Worm (Caenorhabditis elegans) whole organism, L2 larva: Measurements from ENCODE around the gene hsp-1.
A peak's percentile ranks its signal among the peaks of the same experiment; 100 is the strongest.

Experiments
- C34F6.9 ChIP-seq: fragments of 150-350 bp; optimal IDR thresholded peaks from 2 replicates; lab custom pipeline; 2014; ENCODE audit warnings: missing biosample characterization, missing genetic modification characterization
- F13H6.1 ChIP-seq: sonication (generic microtip); optimal IDR thresholded peaks from 2 replicates; lab custom pipeline; 2016; ENCODE audit warnings: missing genetic modification characterization, missing compliant biosample characterization
- R02D3.7 ChIP-seq: fragments of 150-350 bp; optimal IDR thresholded peaks from 2 replicates; lab custom pipeline; 2014; ENCODE audit warnings: missing biosample characterization, missing genetic modification characterization
- Y55F3AM.14 ChIP-seq: fragments of 200-800 bp; sonication (Bioruptor generic); optimal IDR thresholded peaks from 2 replicates; lab custom pipeline; 2018; ENCODE audit warnings: mild to moderate bottlenecking, missing genetic modification characterization, missing compliant biosample characterization
- ZK546.5 ChIP-seq: sonication (generic microtip); optimal IDR thresholded peaks from 2 replicates; lab custom pipeline; 2017; ENCODE audit warnings: missing biosample characterization, missing genetic modification characterization
- aly-2 ChIP-seq: fragments of 150-350 bp; optimal IDR thresholded peaks from 2 replicates; lab custom pipeline; 2014; ENCODE audit warnings: missing biosample characterization, missing genetic modification characterization
- ama-1 ChIP-seq: fragments of 150-350 bp; optimal IDR thresholded peaks from 2 replicates; lab custom pipeline; 2018; ENCODE audit warnings: inconsistent platforms
- blmp-1 ChIP-seq: sonication (generic microtip); optimal IDR thresholded peaks from 2 replicates; lab custom pipeline; 2017; ENCODE audit warnings: missing genetic modification characterization, mild to moderate bottlenecking, missing compliant biosample characterization, antibody characterized with exemption, moderate library complexity; ENCODE audit not compliant: insufficient read depth
- ceh-16 ChIP-seq: fragments of 150-350 bp; optimal IDR thresholded peaks from 2 replicates; lab custom pipeline; 2014; ENCODE audit warnings: missing biosample characterization, missing genetic modification characterization
- ceh-82 ChIP-seq: fragments of 150-350 bp; optimal IDR thresholded peaks from 2 replicates; lab custom pipeline; 2014; ENCODE audit warnings: missing biosample characterization, missing genetic modification characterization
- crh-2 ChIP-seq: sonication (generic microtip); optimal IDR thresholded peaks from 2 replicates; lab custom pipeline; 2017; ENCODE audit warnings: missing biosample characterization, missing genetic modification characterization
- dmd-4 ChIP-seq: sonication (generic microtip); optimal IDR thresholded peaks from 2 replicates; lab custom pipeline; 2017; ENCODE audit warnings: missing biosample characterization, missing genetic modification characterization
- egl-27 ChIP-seq: sonication (generic microtip); optimal IDR thresholded peaks from 3 replicates; lab custom pipeline; 2017; ENCODE audit warnings: missing biosample characterization, missing genetic modification reagents, missing genetic modification characterization
- elt-1 ChIP-seq: fragments of 150-350 bp; optimal IDR thresholded peaks from 2 replicates; lab custom pipeline; 2014; ENCODE audit warnings: missing biosample characterization, missing genetic modification characterization
- elt-3 ChIP-seq: sonication (generic microtip); optimal IDR thresholded peaks from 2 replicates; lab custom pipeline; 2017; ENCODE audit warnings: missing biosample characterization, missing genetic modification characterization
- gmeb-1 ChIP-seq: fragments of 150-350 bp; optimal IDR thresholded peaks from 2 replicates; lab custom pipeline; 2014; ENCODE audit warnings: missing biosample characterization, missing genetic modification characterization
- lin-11 ChIP-seq: fragments of 150-350 bp; sonication (generic microtip); optimal IDR thresholded peaks from 2 replicates; lab custom pipeline; 2014; ENCODE audit warnings: missing biosample characterization, missing genetic modification characterization, inconsistent platforms, mixed read lengths
- lin-13 ChIP-seq: fragments of 150-350 bp; optimal IDR thresholded peaks from 2 replicates; lab custom pipeline; 2014; ENCODE audit warnings: missing biosample characterization, missing genetic modification reagents, missing genetic modification characterization
- lin-39 ChIP-seq: fragments of 150-350 bp; optimal IDR thresholded peaks from 2 replicates; lab custom pipeline; 2014; ENCODE audit warnings: missing biosample characterization, missing genetic modification reagents, missing genetic modification characterization
- lsy-2 ChIP-seq, 2 experiments: fragments of 150-350 bp in 1 of 2; sonication (generic microtip) in 1 of 2; optimal IDR thresholded peaks; 2 replicates each; lab custom pipeline; 2014 to 2017; ENCODE audit warnings: missing biosample characterization in 2 of 2, missing genetic modification characterization in 2 of 2
- mab-5 ChIP-seq: fragments of 150-350 bp; optimal IDR thresholded peaks from 2 replicates; lab custom pipeline; 2014; ENCODE audit warnings: missing biosample characterization, missing genetic modification characterization
- mbf-1 ChIP-seq: sonication (generic microtip); optimal IDR thresholded peaks from 2 replicates; lab custom pipeline; 2017; ENCODE audit warnings: missing biosample characterization, missing genetic modification characterization
- mdl-1 ChIP-seq, 2 experiments: fragments of 150-350 bp in 1 of 2; sonication (generic microtip) in 1 of 2; optimal IDR thresholded peaks; 2 replicates each; lab custom pipeline; 2017; ENCODE audit warnings: missing biosample characterization in 2 of 2, missing genetic modification characterization in 2 of 2
- nhr-10 ChIP-seq: sonication (generic microtip); optimal IDR thresholded peaks from 2 replicates; lab custom pipeline; 2017; ENCODE audit warnings: missing biosample characterization, missing genetic modification characterization
- nhr-11 ChIP-seq: fragments of 150-350 bp; optimal IDR thresholded peaks from 2 replicates; lab custom pipeline; 2014; ENCODE audit warnings: missing biosample characterization, missing genetic modification characterization
- nhr-12 ChIP-seq: fragments of 150-350 bp; optimal IDR thresholded peaks from 2 replicates; lab custom pipeline; 2014; ENCODE audit warnings: missing biosample characterization, missing genetic modification characterization
- nhr-129 ChIP-seq: fragments of 150-350 bp; optimal IDR thresholded peaks from 2 replicates; lab custom pipeline; 2014; ENCODE audit warnings: missing biosample characterization, missing genetic modification characterization
- nhr-23 ChIP-seq: fragments of 150-350 bp; optimal IDR thresholded peaks from 2 replicates; lab custom pipeline; 2014; ENCODE audit warnings: missing biosample characterization, missing genetic modification reagents, missing genetic modification characterization
- nhr-237 ChIP-seq: fragments of 150-350 bp; optimal IDR thresholded peaks from 2 replicates; lab custom pipeline; 2014; ENCODE audit warnings: missing biosample characterization, missing genetic modification characterization
- nhr-25 ChIP-seq: fragments of 150-350 bp; sonication (generic microtip); optimal IDR thresholded peaks from 3 replicates; lab custom pipeline; 2014; ENCODE audit warnings: missing biosample characterization, missing genetic modification characterization
- nhr-6 ChIP-seq: fragments of 150-350 bp; optimal IDR thresholded peaks from 2 replicates; lab custom pipeline; 2014; ENCODE audit warnings: missing biosample characterization, missing genetic modification characterization
- nhr-77 ChIP-seq: fragments of 150-350 bp; optimal IDR thresholded peaks from 2 replicates; lab custom pipeline; 2014; ENCODE audit warnings: missing biosample characterization, missing genetic modification characterization
- peb-1 ChIP-seq: fragments of 150-350 bp; optimal IDR thresholded peaks from 2 replicates; lab custom pipeline; 2014; ENCODE audit warnings: missing biosample characterization, missing genetic modification characterization
- sem-4 ChIP-seq: fragments of 150-350 bp; optimal IDR thresholded peaks from 2 replicates; lab custom pipeline; 2014; ENCODE audit warnings: missing biosample characterization, missing genetic modification reagents, missing genetic modification characterization
- skn-1 ChIP-seq: sonication (generic microtip); optimal IDR thresholded peaks from 2 replicates; lab custom pipeline; 2017; ENCODE audit warnings: missing biosample characterization, missing genetic modification characterization
- sma-3 ChIP-seq: sonication (generic microtip); optimal IDR thresholded peaks from 2 replicates; lab custom pipeline; 2016; ENCODE audit warnings: missing genetic modification reagents, missing genetic modification characterization, missing compliant biosample characterization
- sma-9 ChIP-seq, 2 experiments: fragments of 150-350 bp in 1 of 2; sonication (generic microtip) in 1 of 2; optimal IDR thresholded peaks; 2 replicates each; lab custom pipeline; 2014 to 2016; ENCODE audit warnings: missing genetic modification characterization in 2 of 2, mild to moderate bottlenecking in 1 of 2, missing biosample characterization in 1 of 2, missing compliant biosample characterization in 1 of 2, missing genetic modification reagents in 1 of 2, moderate library complexity in 1 of 2
- snpc-4 ChIP-seq: fragments of 150-350 bp; optimal IDR thresholded peaks from 2 replicates; lab custom pipeline; 2014; ENCODE audit warnings: missing biosample characterization, missing genetic modification characterization
- unc-39 ChIP-seq: fragments of 150-350 bp; optimal IDR thresholded peaks from 2 replicates; lab custom pipeline; 2014; ENCODE audit warnings: missing biosample characterization, missing genetic modification characterization
- unc-55 ChIP-seq: fragments of 150-350 bp; sonication (generic microtip); optimal IDR thresholded peaks from 3 replicates; lab custom pipeline; 2014; ENCODE audit warnings: missing biosample characterization, missing genetic modification reagents, missing genetic modification characterization
- unc-62 ChIP-seq: fragments of 150-350 bp; optimal IDR thresholded peaks from 2 replicates; lab custom pipeline; 2014; ENCODE audit warnings: missing biosample characterization, missing genetic modification reagents, missing genetic modification characterization
- zag-1 ChIP-seq: fragments of 150-350 bp; optimal IDR thresholded peaks from 2 replicates; lab custom pipeline; 2014; ENCODE audit warnings: missing biosample characterization, missing genetic modification characterization
- ztf-1 ChIP-seq: fragments of 200-800 bp; sonication (Bioruptor generic); conservative IDR thresholded peaks from 2 replicates; pipeline ENCODE4 v1.3.6; 2022; ENCODE audit warnings: missing genetic modification characterization, missing compliant biosample characterization
- ztf-11 ChIP-seq: sonication (generic microtip); optimal IDR thresholded peaks from 2 replicates; lab custom pipeline; 2017; ENCODE audit warnings: missing biosample characterization, missing genetic modification characterization
- ztf-4 ChIP-seq: fragments of 150-350 bp; optimal IDR thresholded peaks from 2 replicates; lab custom pipeline; 2014; ENCODE audit warnings: missing biosample characterization, missing genetic modification characterization

Gene hsp-1

DNA sequence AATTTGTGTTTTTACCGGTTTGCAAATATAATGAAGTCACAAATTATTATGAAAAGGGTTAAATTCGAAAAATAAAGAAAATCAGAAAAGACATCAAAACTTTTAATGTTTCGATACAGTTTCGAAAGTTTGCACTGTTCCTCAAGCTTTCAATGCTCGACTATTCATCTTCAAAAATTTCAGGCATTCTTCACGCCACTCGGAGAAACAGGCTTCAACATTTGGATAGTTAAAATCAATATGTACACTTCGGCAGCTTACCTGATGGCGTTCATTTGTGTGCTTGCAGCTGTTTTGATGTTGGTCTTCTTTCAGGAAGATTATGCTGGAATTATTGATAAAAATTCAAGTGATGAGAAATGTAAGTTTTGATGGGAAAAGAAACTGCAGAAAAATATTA lies 31.6 kb upstream of the hsp-1 start:
- no peak for TF ChIP-seq gmeb-1 (tag; lab: Kevin White, UChicago)
- no peak for TF ChIP-seq lin-13 (GFP tag; lab: Kevin White, UChicago)
- TF ChIP-seq ztf-11 (tag; lab: Kevin White, UChicago) = no peak
- no peak for TF ChIP-seq ceh-82
- TF ChIP-seq elt-3 (tag; lab: Kevin White, UChicago) = no peak
- no peak for TF ChIP-seq Y55F3AM.14 (GFP tag; lab: Kevin White, UChicago)
- TF ChIP-seq nhr-77 (tag; lab: Kevin White, UChicago) = no peak
- no peak for TF ChIP-seq nhr-237 (tag; lab: Kevin White, UChicago)
- no peak for TF ChIP-seq nhr-23
- no peak for TF ChIP-seq sma-3

DNA sequence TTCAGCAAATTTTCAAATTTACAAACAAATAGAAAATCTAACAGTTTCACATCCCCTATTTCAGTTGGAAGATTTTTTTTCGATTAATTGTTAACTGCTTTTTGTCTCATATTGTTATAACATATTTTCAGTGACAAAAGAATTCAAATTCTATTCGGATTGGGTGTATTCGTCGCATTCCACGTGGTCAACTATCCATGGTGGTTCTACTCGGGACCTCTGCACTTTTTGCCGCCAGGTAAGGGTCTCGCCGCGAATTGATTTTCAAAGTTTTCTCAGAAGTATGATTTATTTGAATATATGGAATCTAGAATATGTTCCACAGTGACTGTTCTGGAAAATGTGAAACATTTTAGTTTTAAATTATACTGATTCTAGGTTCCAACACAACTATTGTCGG lies 30.2 kb upstream of the hsp-1 start:
- TF ChIP-seq crh-2 (tag; lab: Kevin White, UChicago) (no peak), Y55F3AM.14 (GFP tag; lab: Kevin White, UChicago) (no peak), elt-1 (tag; lab: Kevin White, UChicago) (no peak), mab-5 (tag; lab: Kevin White, UChicago) (no peak), gmeb-1 (tag; lab: Kevin White, UChicago) (no peak), aly-2 (tag; lab: Kevin White, UChicago) (no peak), nhr-77 (tag; lab: Kevin White, UChicago) (no peak), ztf-1 (no peak), ceh-82 (no peak), lin-13 (GFP tag; lab: Kevin White, UChicago) (no peak), dmd-4 (tag; lab: Kevin White, UChicago) (no peak), F13H6.1 (tag; lab: Kevin White, UChicago) (no peak), snpc-4 (tag; lab: Kevin White, UChicago) (no peak), sma-3 (no peak), unc-62 (no peak), unc-55 (GFP tag; lab: Kevin White, UChicago) (no peak)

DNA sequence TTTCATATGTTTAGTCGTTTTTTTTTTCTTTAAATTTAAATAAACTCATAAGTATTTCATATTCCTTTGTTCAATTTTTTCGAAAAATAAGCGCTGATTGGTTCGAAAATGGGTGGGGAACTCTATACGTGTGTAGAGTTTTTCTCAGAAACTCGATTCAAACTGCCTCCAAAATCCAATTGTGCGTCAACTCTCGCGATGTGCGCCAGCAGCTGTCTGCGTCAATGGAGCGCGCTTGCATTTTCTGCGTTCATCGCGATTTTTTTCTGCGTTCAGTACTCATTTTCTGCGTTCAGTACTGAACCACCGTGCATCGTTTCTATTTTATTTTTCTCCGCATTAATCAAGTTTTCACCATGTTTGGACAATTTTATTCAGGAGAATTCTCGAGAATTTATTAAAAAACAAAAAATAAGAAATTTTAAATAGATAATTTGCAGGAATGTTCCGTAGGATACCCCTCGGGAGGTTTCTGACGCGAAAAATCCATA lies 29.0 kb upstream of the hsp-1 start, which contains the start of gene eelo-2:
Gene eelo-2, plus strand, starts transcription at position 441 of the 491 bp plus-strand sequence.
- peak; percentile 91 for TF ChIP-seq snpc-4 (tag; lab: Kevin White, UChicago)
- peak; percentile 97 for TF ChIP-seq sem-4 (tag; lab: Kevin White, UChicago)
- TF ChIP-seq blmp-1 (tag; lab: Kevin White, UChicago) = peak; percentile 84
- TF ChIP-seq lin-11 (tag; lab: Kevin White, UChicago) = peak; percentile 97
- TF ChIP-seq unc-62 = peak; percentile 68
- TF ChIP-seq nhr-25 (tag; lab: Kevin White, UChicago) = peak; percentile 98
- peak; percentile 62 for TF ChIP-seq lin-39
- no peak for TF ChIP-seq peb-1 (tag; lab: Kevin White, UChicago)
- TF ChIP-seq unc-55 (GFP tag; lab: Kevin White, UChicago) = peak; percentile 100
- TF ChIP-seq ZK546.5 (tag; lab: Kevin White, UChicago) = peak; percentile 77
- no peak for TF ChIP-seq unc-39
- peak; percentile 100 for TF ChIP-seq gmeb-1 (tag; lab: Kevin White, UChicago)
- peak; percentile 96 for TF ChIP-seq ztf-4 (tag; lab: Kevin White, UChicago)
- peak; percentile 97 for TF ChIP-seq mab-5 (tag; lab: Kevin White, UChicago)
- TF ChIP-seq dmd-4 (tag; lab: Kevin White, UChicago) = peak; percentile 58
- peak; percentile 99 for TF ChIP-seq sma-3
- TF ChIP-seq nhr-129 = peak; percentile 98
- TF ChIP-seq F13H6.1 (tag; lab: Kevin White, UChicago) = peak; percentile 98
- peak; percentile 74 for TF ChIP-seq elt-1 (tag; lab: Kevin White, UChicago)
- TF ChIP-seq elt-3 (tag; lab: Kevin White, UChicago) = no peak
- TF ChIP-seq R02D3.7 (tag; lab: Kevin White, UChicago) = peak; percentile 79
- no peak for TF ChIP-seq nhr-23
- TF ChIP-seq aly-2 (tag; lab: Kevin White, UChicago) = peak; percentile 75
- TF ChIP-seq nhr-11 = no peak
- peak; percentile 8 to 88 for TF ChIP-seq mdl-1 (tag; optimal IDR thresholded peaks at IDR 0.05; lab: Kevin White, UChicago)
- peak; percentile 97 for TF ChIP-seq nhr-6 (tag; lab: Kevin White, UChicago)
- peak; percentile 93 for TF ChIP-seq nhr-10 (tag; lab: Kevin White, UChicago)
- TF ChIP-seq zag-1 (tag; lab: Kevin White, UChicago) = peak; percentile 95
- TF ChIP-seq nhr-77 (tag; lab: Kevin White, UChicago) = peak; percentile 90
- TF ChIP-seq nhr-237 (tag; lab: Kevin White, UChicago) = peak; percentile 91
- TF ChIP-seq lsy-2 (tag; optimal IDR thresholded peaks at IDR 0.05; lab: Kevin White, UChicago) = peak; percentile 96 to 97
- peak; percentile 83 for TF ChIP-seq Y55F3AM.14 (GFP tag; lab: Kevin White, UChicago)
- peak; percentile 62 for TF ChIP-seq ztf-11 (tag; lab: Kevin White, UChicago)
- TF ChIP-seq mbf-1 (tag; lab: Kevin White, UChicago) = peak; percentile 50
- TF ChIP-seq lin-13 (GFP tag; lab: Kevin White, UChicago) = peak; percentile 98
- peak; percentile 44 for TF ChIP-seq skn-1 (tag; lab: Kevin White, UChicago)
- peak; percentile 98 for TF ChIP-seq egl-27 (tag; lab: Kevin White, UChicago)
- peak; percentile 56 for TF ChIP-seq ama-1
- TF ChIP-seq crh-2 (tag; lab: Kevin White, UChicago) = peak; percentile 99
- TF ChIP-seq C34F6.9 (tag; lab: Kevin White, UChicago) = peak; percentile 100
- TF ChIP-seq nhr-12 (tag; lab: Kevin White, UChicago) = peak; percentile 77
- peak; percentile 98 for TF ChIP-seq sma-9 (GFP tag; optimal IDR thresholded peaks at IDR 0.05; lab: Kevin White, UChicago)
- TF ChIP-seq sma-9 (tag; optimal IDR thresholded peaks at IDR 0.05; lab: Kevin White, UChicago) = no peak
- peak; percentile 95 for TF ChIP-seq ceh-82
- TF ChIP-seq ceh-16 = peak; percentile 97
